Fruit fly (Drosophila melanogaster) whole organism, prepupa: ENCODE measurements around the gene PIG-L.

Experiments used
- CG10631 ChIP-seq: fragments of 200-800 bp; sonication (Bioruptor generic); optimal IDR thresholded peaks from 2 replicates; lab custom pipeline; 2016; ENCODE audit warnings: missing biosample characterization, missing genetic modification characterization
- CG10669 ChIP-seq: fragments of 200-800 bp; sonication (Bioruptor generic); optimal IDR thresholded peaks from 3 replicates; lab custom pipeline; 2018; ENCODE audit warnings: missing biosample characterization, mild to moderate bottlenecking, missing genetic modification characterization, moderate library complexity
- CG11294 ChIP-seq: fragments of 200-800 bp; sonication (Bioruptor generic); IDR thresholded peaks from 2 replicates; pipeline ENCODE4 v1.3.6; 2022; ENCODE audit warnings: missing biosample characterization, missing genetic modification characterization
- CG11762 ChIP-seq: fragments of 200-800 bp; sonication (Bioruptor generic); optimal IDR thresholded peaks from 3 replicates; lab custom pipeline; 2016; ENCODE audit warnings: missing biosample characterization, missing genetic modification characterization; ENCODE audit not compliant: insufficient read depth
- CG15336 ChIP-seq: fragments of 200-800 bp; sonication (Bioruptor generic); IDR thresholded peaks from 2 replicates; pipeline ENCODE4 v1.3.6; 2022; ENCODE audit warnings: missing biosample characterization, missing genetic modification characterization
- CG32006 ChIP-seq: fragments of 200-800 bp; sonication (Bioruptor generic); optimal IDR thresholded peaks from 3 replicates; lab custom pipeline; 2017; ENCODE audit warnings: missing biosample characterization, mild to moderate bottlenecking, missing genetic modification characterization
- CG34406 ChIP-seq: fragments of 200-800 bp; sonication (Bioruptor generic); optimal IDR thresholded peaks from 3 replicates; lab custom pipeline; 2016; ENCODE audit warnings: missing biosample characterization, missing genetic modification characterization
- CG6163 ChIP-seq: fragments of 200-800 bp; sonication (Bioruptor generic); IDR thresholded peaks from 3 replicates; pipeline ENCODE4 v1.3.6; 2022; ENCODE audit warnings: missing biosample characterization, missing genetic modification characterization
- CG6276 ChIP-seq: fragments of 200-800 bp; sonication (Bioruptor generic); optimal IDR thresholded peaks from 2 replicates; lab custom pipeline; 2017; ENCODE audit warnings: missing biosample characterization, mild to moderate bottlenecking, missing genetic modification characterization
- CG6854 ChIP-seq: fragments of 200-800 bp; sonication (Bioruptor generic); optimal IDR thresholded peaks from 2 replicates; lab custom pipeline; 2017; ENCODE audit warnings: missing biosample characterization, mild to moderate bottlenecking, missing genetic modification characterization
- CG8119 ChIP-seq: fragments of 200-800 bp; sonication (Bioruptor generic); IDR thresholded peaks from 3 replicates; pipeline ENCODE4 v1.3.6; 2022; ENCODE audit warnings: missing biosample characterization, missing genetic modification characterization
- CG8319 ChIP-seq: fragments of 200-800 bp; sonication (Bioruptor generic); optimal IDR thresholded peaks from 3 replicates; lab custom pipeline; 2016; ENCODE audit warnings: missing biosample characterization, missing genetic modification characterization
- CG8632 ChIP-seq: fragments of 200-800 bp; sonication (Bioruptor generic); optimal IDR thresholded peaks from 3 replicates; lab custom pipeline; 2016; ENCODE audit warnings: missing biosample characterization, missing genetic modification characterization
- CG9139 ChIP-seq: fragments of 200-800 bp; sonication (Bioruptor generic); optimal IDR thresholded peaks from 3 replicates; lab custom pipeline; 2017; ENCODE audit warnings: missing biosample characterization, mild to moderate bottlenecking, missing genetic modification characterization
- Eip78C ChIP-seq: fragments of 200-800 bp; sonication (Bioruptor generic); peaks from one replicate; lab custom pipeline; 2016; ENCODE audit warnings: missing biosample characterization, missing genetic modification characterization
- Hr38 ChIP-seq: sonication (Bioruptor generic); optimal IDR thresholded peaks from 2 replicates; lab custom pipeline; 2016; ENCODE audit warnings: missing biosample characterization, missing genetic modification characterization
- Hr39 ChIP-seq: fragments of 200-800 bp; sonication (Bioruptor generic); optimal IDR thresholded peaks from 2 replicates; lab custom pipeline; 2016; ENCODE audit warnings: missing biosample characterization, missing genetic modification characterization
- Hr4 ChIP-seq: fragments of 200-800 bp; sonication (Bioruptor generic); optimal IDR thresholded peaks from 3 replicates; lab custom pipeline; 2016; ENCODE audit warnings: missing biosample characterization, missing genetic modification characterization
- OdsH ChIP-seq: fragments of 200-800 bp; sonication (Bioruptor generic); optimal IDR thresholded peaks from 3 replicates; lab custom pipeline; 2016; ENCODE audit warnings: missing biosample characterization, missing genetic modification characterization
- Smox ChIP-seq: fragments of 200-800 bp; sonication (Bioruptor generic); optimal IDR thresholded peaks from 3 replicates; lab custom pipeline; 2016; ENCODE audit warnings: missing biosample characterization, missing genetic modification characterization
- Sox102F ChIP-seq: fragments of 200-800 bp; sonication (Bioruptor generic); optimal IDR thresholded peaks from 2 replicates; lab custom pipeline; 2016; ENCODE audit warnings: missing biosample characterization, mild to moderate bottlenecking, missing genetic modification characterization
- Sox15 ChIP-seq: fragments of 200-800 bp; sonication (Bioruptor generic); optimal IDR thresholded peaks from 3 replicates; lab custom pipeline; 2016; ENCODE audit warnings: missing biosample characterization, missing genetic modification characterization
- acj6 ChIP-seq: fragments of 200-800 bp; sonication (Bioruptor generic); optimal IDR thresholded peaks from 3 replicates; lab custom pipeline; 2016; ENCODE audit warnings: missing biosample characterization, missing genetic modification characterization
- cyc ChIP-seq: fragments of 200-800 bp; sonication (Bioruptor generic); optimal IDR thresholded peaks from 3 replicates; lab custom pipeline; 2016; ENCODE audit warnings: missing biosample characterization, missing genetic modification characterization
- dac ChIP-seq: fragments of 200-800 bp; sonication (Bioruptor generic); optimal IDR thresholded peaks from 2 replicates; lab custom pipeline; 2017; ENCODE audit warnings: missing biosample characterization, mild to moderate bottlenecking, missing genetic modification characterization
- dsx ChIP-seq: fragments of 200-800 bp; optimal IDR thresholded peaks from 3 replicates; lab custom pipeline; 2019; ENCODE audit warnings: missing biosample characterization, mild to moderate bottlenecking, missing genetic modification characterization, moderate library complexity; ENCODE audit not compliant: poor library complexity, severe bottlenecking
- esn ChIP-seq: fragments of 200-800 bp; sonication (Bioruptor generic); optimal IDR thresholded peaks from 2 replicates; lab custom pipeline; 2016; ENCODE audit warnings: missing biosample characterization, mild to moderate bottlenecking, missing genetic modification characterization, moderate library complexity
- fd59A ChIP-seq: fragments of 200-800 bp; sonication (Bioruptor generic); optimal IDR thresholded peaks from 2 replicates; lab custom pipeline; 2017; ENCODE audit warnings: missing biosample characterization, mild to moderate bottlenecking, missing genetic modification characterization, missing genetic modification reagents
- fkh ChIP-seq: fragments of 200-800 bp; sonication (Bioruptor generic); optimal IDR thresholded peaks from 3 replicates; lab custom pipeline; 2017; ENCODE audit warnings: missing biosample characterization, mild to moderate bottlenecking, missing genetic modification characterization, moderate library complexity
- net ChIP-seq: fragments of 200-800 bp; sonication (Bioruptor generic); optimal IDR thresholded peaks from 3 replicates; lab custom pipeline; 2016; ENCODE audit warnings: missing biosample characterization, missing genetic modification characterization
- pdm3 ChIP-seq: fragments of 200-800 bp; sonication (Bioruptor generic); optimal IDR thresholded peaks from 3 replicates; lab custom pipeline; 2016; ENCODE audit warnings: missing biosample characterization, missing genetic modification characterization
- salr ChIP-seq, 2 experiments: fragments of 200-800 bp; sonication (Bioruptor generic); optimal IDR thresholded peaks; 3 replicates each; lab custom pipeline; 2016 to 2018; ENCODE audit warnings: missing biosample characterization in 2 of 2, missing genetic modification characterization in 2 of 2, mild to moderate bottlenecking in 1 of 2
- spab ChIP-seq: fragments of 200-800 bp; sonication (Bioruptor generic); optimal IDR thresholded peaks from 2 replicates; lab custom pipeline; 2017; ENCODE audit warnings: missing biosample characterization, mild to moderate bottlenecking, missing genetic modification characterization, missing genetic modification reagents
- ss ChIP-seq, 2 experiments: fragments of 200-800 bp; sonication (Bioruptor generic); optimal IDR thresholded peaks; 2 replicates in 1 of 2; 3 replicates in 1 of 2; lab custom pipeline; 2017 to 2018; ENCODE audit warnings: mild to moderate bottlenecking in 2 of 2, missing biosample characterization in 2 of 2, missing genetic modification characterization in 2 of 2, moderate library complexity in 1 of 2
- svp ChIP-seq: fragments of 200-800 bp; sonication (Bioruptor generic); peaks from one replicate; lab custom pipeline; 2016; ENCODE audit warnings: missing biosample characterization, missing genetic modification characterization

The PIG-L gene

dm6 chr3R:20021152-20021769, at the start of gene PIG-L, which contains the start of gene psidin (continued):
- TF ChIP-seq CG10631 (GFP tag; lab: Kevin White, UChicago) (peak; percentile 85), net (GFP tag; lab: Kevin White, UChicago) (peak; percentile 86), svp (no peak), acj6 (GFP tag; lab: Kevin White, UChicago) (peak; percentile 86), dac (GFP tag; lab: Kevin White, UChicago) (peak; percentile 59), pdm3 (GFP tag; lab: Kevin White, UChicago) (peak; percentile 90), CG8632 (GFP tag; lab: Kevin White, UChicago) (peak; percentile 89), CG11294 (GFP tag; lab: Robert Waterston, UW) (peak; percentile 66), CG11762 (GFP tag; lab: Kevin White, UChicago) (peak; percentile 50)

DNA sequence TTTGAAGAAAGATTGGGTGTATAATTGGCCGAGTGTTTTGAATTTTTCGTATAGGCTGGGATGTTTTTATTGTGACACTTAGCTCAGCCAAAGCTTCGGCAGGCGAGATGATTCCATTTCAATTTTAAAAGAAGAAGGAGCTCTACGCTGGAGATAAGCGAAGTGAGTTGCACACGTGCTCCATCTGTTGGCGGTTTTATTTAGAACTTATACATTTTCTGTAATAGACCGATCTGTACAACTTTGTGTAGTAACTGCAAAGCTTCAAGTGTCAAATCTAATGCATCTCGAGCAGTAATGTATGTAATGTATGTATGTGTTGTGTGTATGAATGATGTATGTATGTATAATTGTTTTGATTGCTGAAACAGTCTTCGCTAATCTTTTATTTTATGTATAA, 45.3 kb upstream of the PIG-L start:
- TF ChIP-seq Sox15 (GFP tag; lab: Kevin White, UChicago) (no peak), cyc (no peak), fd59A (GFP tag; lab: Kevin White, UChicago) (no peak), Hr38 (GFP tag; lab: Kevin White, UChicago) (no peak), dsx (no peak), CG8319 (GFP tag; lab: Kevin White, UChicago) (no peak), pdm3 (GFP tag; lab: Kevin White, UChicago) (no peak)
- TF ChIP-seq, all 60 proteins: peak for 0

dm6 chr3R:20059650-20060049, 38.5 kb upstream of the PIG-L start, which contains the start of gene CG4390:
Gene CG4390, minus strand, starts transcription at chr3R:20059750.
- TF ChIP-seq Smox (GFP tag; lab: Kevin White, UChicago): no peak
- no peak for TF ChIP-seq acj6 (GFP tag; lab: Kevin White, UChicago)
- no peak for TF ChIP-seq Hr38 (GFP tag; lab: Kevin White, UChicago)
- TF ChIP-seq CG9139 (GFP tag; lab: Kevin White, UChicago): no peak
- no peak for TF ChIP-seq salr (GFP tag; optimal IDR thresholded peaks at IDR 0.05; lab: Kevin White, UChicago)
- TF ChIP-seq CG6854 (GFP tag; lab: Kevin White, UChicago): no peak
- TF ChIP-seq CG6276 (GFP tag; lab: Kevin White, UChicago): no peak
- no peak for TF ChIP-seq Hr39 (GFP tag; lab: Kevin White, UChicago)
- TF ChIP-seq CG6163: no peak
- TF ChIP-seq Sox102F (GFP tag; lab: Kevin White, UChicago): no peak
- no peak for TF ChIP-seq Eip78C (GFP tag; lab: Kevin White, UChicago)
- no peak for TF ChIP-seq esn
- TF ChIP-seq, all 60 proteins: peak for 0

dm6 chr3R:20058960-20059359, 37.8 kb upstream of the PIG-L start:
- TF ChIP-seq CG15336 (no peak), OdsH (GFP tag; lab: Kevin White, UChicago) (no peak), Hr4 (GFP tag; lab: Kevin White, UChicago) (no peak), CG10631 (GFP tag; lab: Kevin White, UChicago) (no peak), CG34406 (GFP tag; lab: Kevin White, UChicago) (no peak)
- TF ChIP-seq, all 60 proteins: peak for 0

DNA sequence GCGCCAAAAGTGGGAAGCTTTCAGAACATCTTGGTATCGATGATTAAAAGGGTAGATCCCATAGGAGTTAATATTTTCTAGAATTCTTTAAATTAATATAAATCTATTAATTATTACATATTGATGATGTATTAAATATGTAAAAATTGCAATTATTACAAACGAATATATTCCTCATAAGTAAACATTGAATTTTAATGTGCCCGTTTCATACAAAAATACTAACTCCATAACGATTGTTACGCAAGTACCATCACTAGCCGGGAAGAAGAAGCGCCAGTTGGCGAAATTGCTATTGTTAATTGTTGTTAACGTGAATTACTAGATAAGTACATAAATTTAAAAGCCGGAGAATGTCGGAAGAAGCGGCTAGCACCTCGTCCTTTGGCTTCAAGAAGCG, 36.4 kb upstream of the PIG-L start, which contains the start of gene mdlc:
TSS of gene mdlc (plus strand) at position 248 of the 400 bp plus-strand sequence.
- TF ChIP-seq Eip78C (GFP tag; lab: Kevin White, UChicago) (no peak), CG10669 (GFP tag; lab: Kevin White, UChicago) (no peak), svp (peak; percentile 71), fkh (peak; percentile 87), spab (GFP tag; lab: Kevin White, UChicago) (no peak), net (GFP tag; lab: Kevin White, UChicago) (no peak), cyc (no peak), CG8119 (GFP tag; lab: Robert Waterston, UW) (no peak), ss (GFP tag; optimal IDR thresholded peaks at IDR 0.05; lab: Kevin White, UChicago) (no peak), CG9139 (GFP tag; lab: Kevin White, UChicago) (no peak), Sox102F (GFP tag; lab: Kevin White, UChicago) (no peak), dsx (no peak), CG10631 (GFP tag; lab: Kevin White, UChicago) (peak; percentile 14), Hr4 (GFP tag; lab: Kevin White, UChicago) (no peak), dac (GFP tag; lab: Kevin White, UChicago) (no peak), CG32006 (GFP tag; lab: Kevin White, UChicago) (no peak)
